Fruit fly (Drosophila melanogaster) whole organism, embryonic: Measurements from ENCODE around the gene CG8379.

Experiments
- Adf1 ChIP-seq: fragments of 200-800 bp; sonication (Bioruptor generic); IDR thresholded peaks from 2 replicates; pipeline ENCODE4 v1.3.6; 2022; ENCODE audit warnings: missing biosample characterization, missing genetic modification characterization
- CG10543 ChIP-seq: fragments of 200-800 bp; sonication (Bioruptor generic); optimal IDR thresholded peaks from 3 replicates; lab custom pipeline; 2017; ENCODE audit warnings: missing biosample characterization, mild to moderate bottlenecking, missing genetic modification characterization, moderate library complexity
- CG11456 ChIP-seq: fragments of 200-800 bp; sonication (Bioruptor generic); IDR thresholded peaks from 3 replicates; pipeline ENCODE4 v1.3.6; 2022; ENCODE audit warnings: missing biosample characterization, missing genetic modification characterization
- CG12071 ChIP-seq: fragments of 200-800 bp; sonication (Bioruptor generic); optimal IDR thresholded peaks from 3 replicates; lab custom pipeline; 2018; ENCODE audit warnings: missing biosample characterization, mild to moderate bottlenecking, missing genetic modification characterization
- CG13424 ChIP-seq: fragments of 200-800 bp; sonication (Bioruptor generic); optimal IDR thresholded peaks from 2 replicates; lab custom pipeline; 2019; ENCODE audit warnings: missing biosample characterization, mild to moderate bottlenecking, missing genetic modification characterization, moderate library complexity
- CG14860 ChIP-seq: fragments of 200-800 bp; sonication (Bioruptor generic); IDR thresholded peaks from 3 replicates; pipeline ENCODE4 v1.3.6; 2022; ENCODE audit warnings: missing biosample characterization, missing genetic modification characterization; ENCODE audit not compliant: partially characterized antibody
- CG15011 ChIP-seq: fragments of 200-800 bp; sonication (Bioruptor generic); optimal IDR thresholded peaks from 3 replicates; lab custom pipeline; 2018; ENCODE audit warnings: missing biosample characterization, mild to moderate bottlenecking, missing genetic modification characterization
- CG15696 ChIP-seq: fragments of 200-800 bp; sonication (Bioruptor generic); optimal IDR thresholded peaks from 2 replicates; lab custom pipeline; 2019; ENCODE audit warnings: missing biosample characterization, mild to moderate bottlenecking, missing genetic modification characterization, moderate library complexity
- CG17186 ChIP-seq: fragments of 200-800 bp; sonication (Bioruptor generic); optimal IDR thresholded peaks from 3 replicates; lab custom pipeline; 2017; ENCODE audit warnings: missing biosample characterization, missing genetic modification reagents, missing genetic modification characterization
- CG17385 ChIP-seq: fragments of 200-800 bp; sonication (Bioruptor generic); optimal IDR thresholded peaks from 3 replicates; lab custom pipeline; 2018; ENCODE audit warnings: missing biosample characterization, mild to moderate bottlenecking, missing genetic modification characterization
- CG17568 ChIP-seq: fragments of 200-800 bp; sonication (Bioruptor generic); optimal IDR thresholded peaks from 2 replicates; lab custom pipeline; 2018; ENCODE audit warnings: missing biosample characterization, mild to moderate bottlenecking, missing genetic modification characterization, moderate library complexity
- CG17802 ChIP-seq: fragments of 200-800 bp; sonication (Bioruptor generic); optimal IDR thresholded peaks from 2 replicates; lab custom pipeline; 2018; ENCODE audit warnings: missing biosample characterization, mild to moderate bottlenecking, missing genetic modification characterization, moderate library complexity
- CG18476 ChIP-seq: fragments of 200-800 bp; sonication (Bioruptor generic); optimal IDR thresholded peaks from 2 replicates; lab custom pipeline; 2016; ENCODE audit warnings: missing biosample characterization, mild to moderate bottlenecking, missing genetic modification characterization
- CG2116 ChIP-seq: fragments of 200-800 bp; sonication (Bioruptor generic); optimal IDR thresholded peaks from 3 replicates; lab custom pipeline; 2018; ENCODE audit warnings: missing biosample characterization, mild to moderate bottlenecking, missing genetic modification characterization
- CG2120 ChIP-seq: fragments of 200-800 bp; sonication (Bioruptor generic); optimal IDR thresholded peaks from 3 replicates; lab custom pipeline; 2016; ENCODE audit warnings: missing biosample characterization, missing genetic modification characterization
- CG30020 ChIP-seq: fragments of 200-800 bp; optimal IDR thresholded peaks from 2 replicates; lab custom pipeline; 2019; ENCODE audit warnings: missing biosample characterization, mild to moderate bottlenecking, missing genetic modification characterization, moderate library complexity
- CG32767 ChIP-seq: fragments of 200-800 bp; sonication (Bioruptor generic); IDR thresholded peaks from 2 replicates; pipeline ENCODE4 v1.3.6; 2022; ENCODE audit warnings: missing biosample characterization, missing genetic modification characterization
- CG3407 ChIP-seq: fragments of 200-800 bp; sonication (Bioruptor generic); optimal IDR thresholded peaks from 2 replicates; lab custom pipeline; 2018; ENCODE audit warnings: missing biosample characterization, mild to moderate bottlenecking, missing genetic modification characterization
- CG3726 ChIP-seq: fragments of 200-800 bp; sonication (Bioruptor generic); IDR thresholded peaks from 3 replicates; pipeline ENCODE4, ENCODE4 v1.3.6; 2022; ENCODE audit warnings: missing biosample characterization, missing genetic modification characterization
- CG4820 ChIP-seq: fragments of 200-800 bp; sonication (Bioruptor generic); optimal IDR thresholded peaks from 3 replicates; lab custom pipeline; 2016; ENCODE audit warnings: missing biosample characterization, missing genetic modification characterization
- CG6791 ChIP-seq: fragments of 200-800 bp; sonication (Bioruptor generic); IDR thresholded peaks from 3 replicates; pipeline ENCODE4 v1.3.6; 2022; ENCODE audit warnings: missing biosample characterization, missing genetic modification characterization; ENCODE audit not compliant: partially characterized antibody
- CG7839 ChIP-seq: fragments of 200-800 bp; sonication (Bioruptor generic); optimal IDR thresholded peaks from 3 replicates; lab custom pipeline; 2018; ENCODE audit warnings: missing biosample characterization, mild to moderate bottlenecking, missing genetic modification characterization, moderate library complexity
- CG7963 ChIP-seq: fragments of 200-800 bp; sonication (Bioruptor generic); IDR thresholded peaks from 3 replicates; pipeline ENCODE4 v1.3.6; 2022; ENCODE audit warnings: missing biosample characterization, missing genetic modification characterization; ENCODE audit not compliant: partially characterized antibody
- CG9817 ChIP-seq: fragments of 200-800 bp; sonication (Bioruptor generic); optimal IDR thresholded peaks from 2 replicates; lab custom pipeline; 2018; ENCODE audit warnings: missing biosample characterization, mild to moderate bottlenecking, missing genetic modification characterization, moderate library complexity
- Chrac-16 ChIP-seq: fragments of 200-800 bp; sonication (Bioruptor generic); optimal IDR thresholded peaks from 3 replicates; lab custom pipeline; 2016; ENCODE audit warnings: missing biosample characterization, missing genetic modification characterization
- Dfd ChIP-seq, 2 experiments: fragments of >200 bp; optimal IDR thresholded peaks; 2 replicates each; lab custom pipeline; 2017; ENCODE audit warnings: missing biosample characterization in 2 of 2, missing genetic modification characterization in 2 of 2
- Gsc ChIP-seq: fragments of 200-800 bp; sonication (Bioruptor generic); IDR thresholded peaks from 2 replicates; pipeline ENCODE4 v1.3.6; 2022; ENCODE audit warnings: missing biosample characterization, missing genetic modification characterization
- Myb ChIP-seq: fragments of 200-800 bp; sonication (Bioruptor generic); optimal IDR thresholded peaks from 2 replicates; lab custom pipeline; 2016; ENCODE audit warnings: missing biosample characterization, missing genetic modification characterization
- NFAT ChIP-seq: fragments of 200-800 bp; sonication (Bioruptor generic); IDR thresholded peaks from 2 replicates; pipeline ENCODE4 v1.3.6; 2022; ENCODE audit warnings: missing biosample characterization, missing genetic modification characterization
- Usf ChIP-seq: fragments of 200-800 bp; sonication (Bioruptor generic); optimal IDR thresholded peaks from 2 replicates; lab custom pipeline; 2017; ENCODE audit warnings: missing genotype, missing biosample characterization, missing genetic modification characterization
- ac ChIP-seq: fragments of 200-800 bp; sonication (Bioruptor generic); optimal IDR thresholded peaks from 3 replicates; lab custom pipeline; 2017; ENCODE audit warnings: missing biosample characterization, mild to moderate bottlenecking, missing genetic modification characterization
- cad ChIP-seq: fragments of >200 bp; optimal IDR thresholded peaks from 2 replicates; lab custom pipeline; 2017; ENCODE audit warnings: missing biosample characterization, missing genetic modification characterization
- chm ChIP-seq: fragments of 200-800 bp; sonication (Bioruptor generic); IDR thresholded peaks from 2 replicates; pipeline ENCODE4 v1.3.6; 2022; ENCODE audit warnings: missing biosample characterization, missing genetic modification characterization
- hb ChIP-seq: fragments of 200-800 bp; sonication (Bioruptor generic); IDR thresholded peaks from 3 replicates; pipeline ENCODE4 v1.3.6; 2022; ENCODE audit warnings: missing biosample characterization, missing genetic modification characterization; ENCODE audit not compliant: partially characterized antibody
- hth ChIP-seq: fragments of >200 bp; optimal IDR thresholded peaks from 2 replicates; lab custom pipeline; 2017; ENCODE audit warnings: inconsistent platforms
- ind ChIP-seq: fragments of 200-800 bp; sonication (Bioruptor generic); optimal IDR thresholded peaks from 3 replicates; lab custom pipeline; 2016; ENCODE audit warnings: missing biosample characterization, missing genetic modification characterization
- jing ChIP-seq: fragments of 200-800 bp; sonication (Bioruptor generic); optimal IDR thresholded peaks from 2 replicates; lab custom pipeline; 2018; ENCODE audit warnings: missing biosample characterization, mild to moderate bottlenecking, missing genetic modification characterization
- knrl ChIP-seq: fragments of 200-800 bp; sonication (Bioruptor generic); IDR thresholded peaks from 3 replicates; pipeline ENCODE4 v1.3.6; 2022; ENCODE audit warnings: missing biosample characterization, missing genetic modification characterization; ENCODE audit not compliant: partially characterized antibody
- pan ChIP-seq, 4 experiments: fragments of >200 bp in 3 of 4; fragments of 200-800 bp in 1 of 4; sonication (Bioruptor generic) in 1 of 4; optimal IDR thresholded peaks in 3 of 4; IDR thresholded peaks in 1 of 4; 2 replicates each; pipeline versions ENCODE4 v1.3.6 to Lab custom; 2017 to 2022; ENCODE audit warnings: missing biosample characterization in 2 of 4, missing genetic modification characterization in 2 of 4, mixed read lengths in 1 of 4
- pita ChIP-seq: fragments of 200-800 bp; sonication (Bioruptor generic); optimal IDR thresholded peaks from 2 replicates; lab custom pipeline; 2017; ENCODE audit warnings: missing biosample characterization, mild to moderate bottlenecking, missing genetic modification characterization
- prd ChIP-seq, 3 experiments: fragments of >200 bp in 2 of 3; fragments of 200-800 bp in 1 of 3; sonication (Bioruptor generic) in 1 of 3; optimal IDR thresholded peaks in 2 of 3; IDR thresholded peaks in 1 of 3; 2 replicates in 2 of 3; 3 replicates in 1 of 3; pipeline versions ENCODE4 v1.3.6 to Lab custom; 2017 to 2022; ENCODE audit warnings: missing biosample characterization in 1 of 3, missing genetic modification characterization in 1 of 3
- psq ChIP-seq: fragments of 200-800 bp; sonication (Bioruptor generic); optimal IDR thresholded peaks from 2 replicates; lab custom pipeline; 2017; ENCODE audit warnings: missing biosample characterization, missing genetic modification characterization
- ranshi ChIP-seq: fragments of 200-800 bp; sonication (Bioruptor generic); IDR thresholded peaks from 2 replicates; pipeline ENCODE4 v1.3.6; 2022; ENCODE audit warnings: missing biosample characterization, missing genetic modification characterization
- seq ChIP-seq: fragments of 200-800 bp; sonication (Bioruptor generic); IDR thresholded peaks from 2 replicates; pipeline ENCODE4 v1.3.6; 2022; ENCODE audit warnings: missing biosample characterization, missing genetic modification characterization
- slbo ChIP-seq: fragments of 200-800 bp; sonication (Bioruptor generic); IDR thresholded peaks from 2 replicates; pipeline ENCODE4 v1.3.6; 2022; ENCODE audit warnings: missing biosample characterization, missing genetic modification characterization
- so ChIP-seq: fragments of 200-800 bp; sonication (Bioruptor generic); IDR thresholded peaks from 3 replicates; pipeline ENCODE4 v1.3.6; 2022; ENCODE audit warnings: missing biosample characterization, missing genetic modification characterization
- toy ChIP-seq: fragments of 200-800 bp; sonication (Bioruptor generic); IDR thresholded peaks from 2 replicates; pipeline ENCODE4 v1.3.6; 2022; ENCODE audit warnings: missing biosample characterization, missing genetic modification characterization
- trem ChIP-seq: fragments of 200-800 bp; optimal IDR thresholded peaks from 3 replicates; lab custom pipeline; 2019; ENCODE audit warnings: missing biosample characterization, mild to moderate bottlenecking, missing genetic modification characterization, moderate library complexity
- z ChIP-seq: fragments of 200-800 bp; sonication (Bioruptor generic); IDR thresholded peaks from 3 replicates; pipeline ENCODE4 v1.3.6; 2022; ENCODE audit warnings: missing biosample characterization, missing genetic modification characterization

The CG8379 gene

DNA sequence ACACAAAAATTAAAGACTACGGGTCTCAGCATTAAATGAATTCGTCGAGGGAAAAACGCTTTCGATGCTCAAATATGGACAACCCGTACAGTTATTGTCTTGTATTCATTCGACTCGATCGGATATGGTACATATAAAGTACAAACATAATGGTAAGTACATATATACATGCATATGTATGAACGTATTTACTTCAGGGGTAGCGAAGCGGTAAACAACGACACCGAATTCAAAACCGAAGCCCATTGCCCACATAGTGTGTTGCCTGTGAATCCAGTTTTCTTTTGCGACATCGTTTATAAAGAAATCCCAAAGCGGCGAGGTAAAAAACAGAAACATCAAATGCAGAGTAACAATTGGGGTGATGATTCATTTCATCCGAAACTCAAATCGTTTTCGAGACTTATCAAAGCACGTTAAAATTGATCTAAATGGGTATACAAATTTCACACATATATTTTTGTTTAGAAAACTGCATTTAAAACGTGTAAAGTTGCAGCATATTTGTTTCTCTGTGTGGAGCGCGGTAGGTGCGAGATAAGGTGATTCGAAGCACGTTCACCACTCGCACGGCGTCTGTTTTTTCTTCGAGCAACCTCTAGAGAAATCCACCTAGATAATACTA lies 11.8 kb upstream of the CG8379 start (continued):
- TF ChIP-seq NFAT: peak; percentile 60
- TF ChIP-seq CG4820: peak; percentile 10
- peak; percentile 16 for TF ChIP-seq CG13424 (tag; lab: Kevin White, UChicago)
- TF ChIP-seq CG15011: no peak
- peak; percentile 61; the same call in 1 of the 2 replicates for TF ChIP-seq CG32767
- TF ChIP-seq Gsc: no peak
- TF ChIP-seq CG2120: peak; percentile 31
- no peak for TF ChIP-seq Dfd (GFP tag; optimal IDR thresholded peaks at IDR 0.05; lab: Kevin White, UChicago)
- peak; percentile 31 for TF ChIP-seq CG10543 (GFP tag; lab: Kevin White, UChicago)
- no peak for TF ChIP-seq CG17186 (GFP tag; lab: Kevin White, UChicago)
- TF ChIP-seq slbo (GFP tag; lab: Robert Waterston, UW): peak; percentile 67
- no peak for TF ChIP-seq CG3407 (GFP tag; lab: Kevin White, UChicago)
- TF ChIP-seq CG17802 (tag; lab: Kevin White, UChicago): no peak
- no peak for TF ChIP-seq hth (lab: Kevin White, UChicago)
- no peak for TF ChIP-seq ac (GFP tag; lab: Kevin White, UChicago)
- TF ChIP-seq CG18476 (GFP tag; lab: Kevin White, UChicago): peak; percentile 13
- TF ChIP-seq CG17385 (GFP tag; lab: Kevin White, UChicago): peak; percentile 46
- peak; percentile 73; the same call in 1 of the 2 replicates for TF ChIP-seq chm
- no peak for TF ChIP-seq CG12071
- no peak for TF ChIP-seq CG2116 (GFP tag; lab: Kevin White, UChicago)
- peak; percentile 18 for TF ChIP-seq Myb (GFP tag; lab: Kevin White, UChicago)
- TF ChIP-seq pan (optimal IDR thresholded peaks at IDR 0.05; lab: Kevin White, UChicago): no peak
- TF ChIP-seq pan (GFP tag; optimal IDR thresholded peaks at IDR 0.05 in 1 of 2, IDR thresholded peaks at IDR 0.05 in 1 of 2): peak in 1 of 2 experiments; percentile 67
- no peak for TF ChIP-seq CG30020
- no peak for TF ChIP-seq prd (optimal IDR thresholded peaks at IDR 0.05; lab: Kevin White, UChicago)
- TF ChIP-seq prd (GFP tag; IDR thresholded peaks at IDR 0.05; lab: Robert Waterston, UW): peak; percentile 75
- no peak for TF ChIP-seq z
- TF ChIP-seq CG9817 (tag; lab: Kevin White, UChicago): no peak
- TF ChIP-seq psq (GFP tag; lab: Kevin White, UChicago): no peak
- TF ChIP-seq jing (GFP tag; lab: Kevin White, UChicago): peak; percentile 27
- TF ChIP-seq CG7963 (GFP tag; lab: Robert Waterston, UW): no peak
- TF ChIP-seq CG15696 (tag; lab: Kevin White, UChicago): no peak
- TF ChIP-seq CG3726 (GFP tag; lab: Robert Waterston, UW): 0 out of 3 replicates have a peak, but pooled peaks have one; percentile 40
- no peak; the same call in 1 of the 2 replicates for TF ChIP-seq Adf1 (GFP tag; lab: Robert Waterston, UW)
- no peak for TF ChIP-seq so (GFP tag; lab: Robert Waterston, UW)
- no peak for TF ChIP-seq cad (GFP tag; lab: Kevin White, UChicago)
- peak; percentile 46 for TF ChIP-seq ind (GFP tag; lab: Kevin White, UChicago)
- no peak for TF ChIP-seq trem (tag; lab: Kevin White, UChicago)
- TF ChIP-seq ranshi (GFP tag; lab: Robert Waterston, UW): 0 out of 2 replicates have a peak, but pooled peaks have one; percentile 33
- TF ChIP-seq CG7839 (tag; lab: Kevin White, UChicago): peak; percentile 53
- peak; percentile 41; the same call in 1 of the 2 replicates for TF ChIP-seq toy (GFP tag; lab: Robert Waterston, UW)
- no peak for TF ChIP-seq Usf (GFP tag; lab: Kevin White, UChicago)
- TF ChIP-seq seq (GFP tag; lab: Robert Waterston, UW): peak; percentile 75
- no peak for TF ChIP-seq CG6791 (GFP tag; lab: Robert Waterston, UW)
- TF ChIP-seq pita (GFP tag; lab: Kevin White, UChicago): no peak
- TF ChIP-seq CG14860 (GFP tag; lab: Robert Waterston, UW): no peak
- no peak for TF ChIP-seq knrl (GFP tag; lab: Robert Waterston, UW)
- TF ChIP-seq CG11456: no peak
- TF ChIP-seq CG17568 (GFP tag; lab: Kevin White, UChicago): peak; percentile 28
- no peak for TF ChIP-seq hb (GFP tag; lab: Robert Waterston, UW)
- no peak for TF ChIP-seq Chrac-16 (GFP tag; lab: Kevin White, UChicago)
